Fruit fly (Drosophila melanogaster) Kc167 (cell line): ENCODE data around the gene SelG.

Source experiments
- Myc ChIP-seq: fragments of >200 bp; optimal IDR thresholded peaks from 2 replicates; lab custom pipeline; 2017; ENCODE audit warnings: missing external identifiers
- Sin3A ChIP-seq: fragments of >200 bp; optimal IDR thresholded peaks from 2 replicates; lab custom pipeline; 2018; ENCODE audit warnings: missing external identifiers
- h ChIP-seq: fragments of >200 bp; optimal IDR thresholded peaks from 3 replicates; lab custom pipeline; 2018; ENCODE audit warnings: missing external identifiers
- insv ChIP-seq: fragments of >200 bp; optimal IDR thresholded peaks from 3 replicates; lab custom pipeline; 2018; ENCODE audit warnings: missing external identifiers
- psq ChIP-seq: fragments of >200 bp; optimal IDR thresholded peaks from 2 replicates; lab custom pipeline; 2017; ENCODE audit warnings: missing external identifiers
- ttk ChIP-seq: sonication (Bioruptor generic); optimal IDR thresholded peaks from 2 replicates; lab custom pipeline; 2017; ENCODE audit warnings: missing external identifiers

Gene SelG

DNA sequence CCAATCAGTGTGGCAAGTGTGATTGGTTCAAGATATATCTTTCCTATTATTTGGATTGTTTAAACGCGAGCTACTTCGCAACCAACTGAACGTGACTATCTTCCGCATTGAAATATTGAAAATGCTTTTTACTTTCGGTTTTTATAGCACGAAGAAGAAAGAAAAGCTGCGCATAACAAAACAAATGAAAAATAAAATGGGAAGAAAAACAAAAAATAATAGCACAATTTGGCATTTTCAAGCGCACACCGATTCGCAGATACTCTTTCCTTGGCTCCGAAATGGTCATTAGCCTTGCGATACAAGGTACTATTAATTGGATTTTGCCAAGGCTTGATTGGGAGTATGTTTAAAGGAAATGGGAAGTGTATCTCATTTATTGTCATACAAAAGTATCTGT lies 37.5 kb downstream of the SelG start, which contains the start of gene Sclp:
Sclp (minus strand) TSS at position 101 of the 400 bp plus-strand sequence.
- no peak for TF ChIP-seq psq (lab: Kevin White, UChicago)
- no peak for TF ChIP-seq insv
- no peak for TF ChIP-seq Myc (lab: Kevin White, UChicago)
- TF ChIP-seq h: no peak
- TF ChIP-seq Sin3A: no peak
- TF ChIP-seq ttk (lab: Kevin White, UChicago): no peak

DNA sequence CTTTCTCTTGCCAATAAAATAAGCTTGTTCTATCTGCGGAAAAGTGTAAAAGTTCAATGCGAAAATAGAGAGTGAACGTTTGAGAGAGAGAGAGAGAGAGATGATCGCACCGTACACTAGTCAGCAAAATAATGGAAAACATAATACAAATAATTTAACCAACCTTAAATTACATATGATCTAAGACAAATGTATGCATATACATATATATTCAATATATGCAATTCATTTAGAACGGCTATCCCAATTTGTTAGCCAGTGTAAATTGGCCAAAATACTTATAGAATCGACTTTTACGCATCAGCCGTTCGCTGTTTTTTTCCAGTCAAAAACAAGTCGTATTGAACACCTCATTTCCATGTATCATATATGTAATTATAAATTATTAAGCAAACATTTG lies 38.1 kb downstream of the SelG start:
- TF ChIP-seq h: no peak
- TF ChIP-seq psq (lab: Kevin White, UChicago): no peak
- no peak for TF ChIP-seq insv
- TF ChIP-seq Myc (lab: Kevin White, UChicago): no peak
- TF ChIP-seq ttk (lab: Kevin White, UChicago): no peak
- no peak for TF ChIP-seq Sin3A

DNA sequence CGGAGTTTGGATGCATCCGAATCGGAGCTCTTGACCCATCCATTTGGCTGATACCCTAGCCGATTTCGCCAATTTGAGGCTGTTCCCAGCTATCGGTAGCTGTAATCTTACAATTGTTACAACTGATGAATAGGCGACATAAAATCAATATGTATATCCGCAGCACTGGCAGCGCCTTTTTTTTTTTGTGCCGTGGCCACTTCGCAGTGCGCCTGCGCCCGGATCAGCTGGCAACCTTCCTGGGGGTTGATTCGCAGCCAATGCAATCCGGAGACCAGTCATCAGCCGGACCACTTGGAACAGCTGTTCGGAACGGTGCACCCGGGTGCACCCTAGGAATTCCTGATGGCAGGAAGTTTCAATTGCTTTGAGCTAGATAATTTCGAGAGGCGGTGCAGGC lies 43.6 kb downstream of the SelG start, which contains the start of gene Pdzd8:
Pdzd8 (minus strand) TSS at position 125 of the 400 bp plus-strand sequence.
- TF ChIP-seq Sin3A (no peak), psq (lab: Kevin White, UChicago) (no peak), Myc (lab: Kevin White, UChicago) (no peak), ttk (lab: Kevin White, UChicago) (no peak), insv (no peak), h (no peak)
